Fruit fly (Drosophila melanogaster) whole organism, embryonic: ENCODE results near the gene CG42833.

Experiments used
- CG14441 ChIP-seq: fragments of 200-800 bp; sonication (Bioruptor generic); IDR thresholded peaks from 2 replicates; pipeline ENCODE4 v1.3.6; 2022; ENCODE audit warnings: missing biosample characterization, missing genetic modification characterization
- CG17361 ChIP-seq: fragments of 200-800 bp; sonication (Bioruptor generic); IDR thresholded peaks from 3 replicates; pipeline ENCODE4 v1.3.6; 2022; ENCODE audit warnings: missing biosample characterization, missing genetic modification characterization
- CG7928 ChIP-seq: fragments of 200-800 bp; sonication (Bioruptor generic); optimal IDR thresholded peaks from 2 replicates; lab custom pipeline; 2017; ENCODE audit warnings: missing biosample characterization, mild to moderate bottlenecking, missing genetic modification characterization
- Fer1 ChIP-seq: fragments of 200-800 bp; sonication (Bioruptor generic); optimal IDR thresholded peaks from 2 replicates; lab custom pipeline; 2017; ENCODE audit warnings: missing biosample characterization, mild to moderate bottlenecking, missing genetic modification characterization

- TF ChIP-seq CG14441 (no peak), CG7928 (no peak), Fer1 (no peak), CG17361 (no peak)
Measured at dm6 chr3L:20240753-20241152, 40.9 kb downstream of the CG42833 start, which contains the start of gene Clc.
